Worm (Caenorhabditis elegans) whole organism, midembryonic: Measurements from ENCODE around the gene smf-1.

ENCODE experiments used
- flt-1 ChIP-seq: fragments of 200-800 bp; sonication (Bioruptor generic); IDR thresholded peaks from 2 replicates; pipeline ENCODE4 v1.3.6; 2022; ENCODE audit warnings: missing genetic modification characterization, missing compliant biosample characterization
- klf-2 ChIP-seq: fragments of 200-800 bp; sonication (Bioruptor generic); conservative IDR thresholded peaks from 2 replicates; pipeline ENCODE4 v1.3.6; 2022; ENCODE audit warnings: missing genetic modification reagents, missing genetic modification characterization, missing compliant biosample characterization
- med-1 ChIP-seq: sonication (generic microtip); optimal IDR thresholded peaks from 2 replicates; lab custom pipeline; 2017; ENCODE audit warnings: missing genetic modification characterization, mild to moderate bottlenecking, missing compliant biosample characterization, antibody characterized with exemption, missing genetic modification reagents; ENCODE audit not compliant: insufficient read depth

- TF ChIP-seq med-1 (GFP tag; lab: Kevin White, UChicago) (no peak), klf-2 (GFP tag; lab: Robert Waterston, UW) (no peak), flt-1 (no peak)
Measured at ce11 chrX:6671717-6672116, 51.1 kb downstream of the smf-1 start.
